Worm (Caenorhabditis elegans) whole organism, L4 larva: ENCODE measurements around the gene lipl-7.

ENCODE experiments used
- D1046.2 ChIP-seq: fragments of 200-800 bp; sonication (Bioruptor generic); IDR thresholded peaks from 2 replicates; pipeline ENCODE4 v1.3.6; 2022; ENCODE audit warnings: missing genetic modification characterization, missing compliant biosample characterization
- F37D6.2 ChIP-seq: sonication (generic microtip); optimal IDR thresholded peaks from 2 replicates; lab custom pipeline; 2016; ENCODE audit warnings: mild to moderate bottlenecking, missing genetic modification characterization, missing compliant biosample characterization
- R02D3.7 ChIP-seq: fragments of 150-350 bp; sonication (generic microtip); optimal IDR thresholded peaks from 3 replicates; lab custom pipeline; 2014; ENCODE audit warnings: missing biosample characterization, missing genetic modification characterization
- T20F7.1 ChIP-seq: fragments of 200-800 bp; sonication (Bioruptor generic); optimal IDR thresholded peaks from 2 replicates; lab custom pipeline; 2018; ENCODE audit warnings: mild to moderate bottlenecking, missing genetic modification characterization, missing compliant biosample characterization
- T26A8.4 ChIP-seq: fragments of 200-800 bp; sonication (Bioruptor generic); IDR thresholded peaks from 2 replicates; pipeline ENCODE4 v1.3.6; 2022; ENCODE audit warnings: missing genetic modification characterization, missing compliant biosample characterization
- Y5F2A.4 ChIP-seq: fragments of 200-800 bp; sonication (Bioruptor generic); optimal IDR thresholded peaks from 2 replicates; lab custom pipeline; 2018; ENCODE audit warnings: mild to moderate bottlenecking, missing genetic modification characterization, missing compliant biosample characterization
- Y75B8A.6 ChIP-seq: fragments of 200-800 bp; sonication (Bioruptor generic); IDR thresholded peaks from 2 replicates; pipeline ENCODE4 v1.3.6; 2022; ENCODE audit warnings: missing genetic modification reagents, missing genetic modification characterization, missing compliant biosample characterization
- aly-2 ChIP-seq: sonication (generic microtip); optimal IDR thresholded peaks from 2 replicates; lab custom pipeline; 2018; ENCODE audit warnings: missing biosample characterization, missing genetic modification characterization
- ceh-62 ChIP-seq: sonication (generic microtip); optimal IDR thresholded peaks from 2 replicates; lab custom pipeline; 2017; ENCODE audit warnings: missing biosample characterization, missing genetic modification characterization
- cey-2 ChIP-seq: sonication (generic microtip); optimal IDR thresholded peaks from 3 replicates; lab custom pipeline; 2017; ENCODE audit warnings: missing genetic modification characterization, mild to moderate bottlenecking, missing compliant biosample characterization, antibody characterized with exemption, borderline replicate concordance; ENCODE audit not compliant: insufficient read depth
- daf-16 ChIP-seq, 3 experiments: sonication (generic microtip); optimal IDR thresholded peaks; 2 replicates each; lab custom pipeline; 2016 to 2017; ENCODE audit warnings: missing genetic modification characterization in 3 of 3, missing genetic modification reagents in 3 of 3, mild to moderate bottlenecking in 2 of 3, missing compliant biosample characterization in 2 of 3, missing biosample characterization in 1 of 3, moderate library complexity in 1 of 3
- daf-8 ChIP-seq: fragments of 200-800 bp; sonication (Bioruptor generic); IDR thresholded peaks from 2 replicates; pipeline ENCODE4 v1.3.6; 2022; ENCODE audit warnings: missing genetic modification characterization, missing compliant biosample characterization
- duxl-1 ChIP-seq: sonication (generic microtip); optimal IDR thresholded peaks from 2 replicates; lab custom pipeline; 2016; ENCODE audit warnings: mild to moderate bottlenecking, missing genetic modification characterization, moderate library complexity, missing compliant biosample characterization; ENCODE audit not compliant: poor library complexity
- dve-1 ChIP-seq: sonication (generic microtip); optimal IDR thresholded peaks from 2 replicates; lab custom pipeline; 2017; ENCODE audit warnings: antibody characterized with exemption, mild to moderate bottlenecking, missing genetic modification characterization, missing compliant biosample characterization; ENCODE audit not compliant: insufficient read depth
- hif-1 ChIP-seq, 2 experiments: sonication (generic microtip); optimal IDR thresholded peaks; 2 replicates each; lab custom pipeline; 2016 to 2017; ENCODE audit warnings: missing compliant biosample characterization in 2 of 2, missing genetic modification characterization in 2 of 2, missing genetic modification reagents in 2 of 2, missing genotype in 2 of 2, mild to moderate bottlenecking in 1 of 2
- hlh-11 ChIP-seq: fragments of 200-800 bp; sonication (Bioruptor generic); optimal IDR thresholded peaks from 2 replicates; lab custom pipeline; 2018; ENCODE audit warnings: mild to moderate bottlenecking, missing genetic modification characterization, missing compliant biosample characterization
- lin-1 ChIP-seq: fragments of 200-800 bp; sonication (Bioruptor generic); IDR thresholded peaks from 2 replicates; pipeline ENCODE4 v1.3.6; 2022; ENCODE audit warnings: missing genetic modification reagents, missing genetic modification characterization, missing compliant biosample characterization
- lin-29 ChIP-seq: fragments of 200-800 bp; sonication (Bioruptor generic); IDR thresholded peaks from 2 replicates; pipeline ENCODE4 v1.3.6; 2022; ENCODE audit warnings: missing genetic modification reagents, missing genetic modification characterization, missing compliant biosample characterization
- lin-38 ChIP-seq: fragments of 200-800 bp; sonication (Bioruptor generic); IDR thresholded peaks from 2 replicates; pipeline ENCODE4 v1.3.6; 2022; ENCODE audit warnings: missing genetic modification reagents, missing genetic modification characterization, missing compliant biosample characterization
- lin-39 ChIP-seq: fragments of 150-350 bp; optimal IDR thresholded peaks from 2 replicates; lab custom pipeline; 2014; ENCODE audit warnings: missing biosample characterization, missing genetic modification reagents, missing genetic modification characterization
- lir-3 ChIP-seq: sonication (generic microtip); optimal IDR thresholded peaks from 2 replicates; lab custom pipeline; 2016; ENCODE audit warnings: mild to moderate bottlenecking, missing genetic modification characterization, missing compliant biosample characterization
- mxl-3 ChIP-seq: fragments of 200-800 bp; sonication (Bioruptor generic); optimal IDR thresholded peaks from 2 replicates; lab custom pipeline; 2018; ENCODE audit warnings: mild to moderate bottlenecking, missing genetic modification characterization, missing compliant biosample characterization
- nhr-10 ChIP-seq: fragments of 150-350 bp; optimal IDR thresholded peaks from 2 replicates; lab custom pipeline; 2014; ENCODE audit warnings: missing biosample characterization, missing genetic modification characterization
- nhr-28 ChIP-seq: fragments of 150-350 bp; optimal IDR thresholded peaks from 2 replicates; lab custom pipeline; 2014; ENCODE audit warnings: missing biosample characterization, missing genetic modification characterization
- nhr-6 ChIP-seq: fragments of 150-350 bp; optimal IDR thresholded peaks from 2 replicates; lab custom pipeline; 2014; ENCODE audit warnings: missing biosample characterization, missing genetic modification characterization
- pqm-1 ChIP-seq: sonication (generic microtip); optimal IDR thresholded peaks from 2 replicates; lab custom pipeline; 2017; ENCODE audit warnings: missing biosample characterization, missing genetic modification characterization
- saeg-2 ChIP-seq: fragments of 200-800 bp; sonication (Bioruptor generic); IDR thresholded peaks from 2 replicates; pipeline ENCODE4 v1.3.6; 2022; ENCODE audit warnings: missing genetic modification reagents, missing genetic modification characterization, missing compliant biosample characterization
- skn-1 ChIP-seq: fragments of 150-350 bp; optimal IDR thresholded peaks from 2 replicates; lab custom pipeline; 2014; ENCODE audit warnings: missing biosample characterization, missing genetic modification characterization
- spr-3 ChIP-seq: fragments of 200-800 bp; sonication (Bioruptor generic); optimal IDR thresholded peaks from 2 replicates; lab custom pipeline; 2018; ENCODE audit warnings: mild to moderate bottlenecking, missing genetic modification characterization, missing compliant biosample characterization
- unc-130 ChIP-seq: sonication (generic microtip); optimal IDR thresholded peaks from 2 replicates; lab custom pipeline; 2016; ENCODE audit warnings: missing genetic modification reagents, missing genetic modification characterization, missing compliant biosample characterization
- unc-39 ChIP-seq: sonication (generic microtip); optimal IDR thresholded peaks from 2 replicates; lab custom pipeline; 2017; ENCODE audit warnings: missing biosample characterization, missing genetic modification characterization
- zfp-3 ChIP-seq: fragments of 200-800 bp; sonication (Bioruptor generic); conservative IDR thresholded peaks from 2 replicates; pipeline ENCODE4 v1.3.6; 2022; ENCODE audit warnings: missing genetic modification reagents, missing genetic modification characterization, missing compliant biosample characterization
- ztf-7 ChIP-seq: fragments of 150-350 bp; optimal IDR thresholded peaks from 2 replicates; lab custom pipeline; 2014; ENCODE audit warnings: missing biosample characterization, missing genetic modification characterization

Gene lipl-7

DNA sequence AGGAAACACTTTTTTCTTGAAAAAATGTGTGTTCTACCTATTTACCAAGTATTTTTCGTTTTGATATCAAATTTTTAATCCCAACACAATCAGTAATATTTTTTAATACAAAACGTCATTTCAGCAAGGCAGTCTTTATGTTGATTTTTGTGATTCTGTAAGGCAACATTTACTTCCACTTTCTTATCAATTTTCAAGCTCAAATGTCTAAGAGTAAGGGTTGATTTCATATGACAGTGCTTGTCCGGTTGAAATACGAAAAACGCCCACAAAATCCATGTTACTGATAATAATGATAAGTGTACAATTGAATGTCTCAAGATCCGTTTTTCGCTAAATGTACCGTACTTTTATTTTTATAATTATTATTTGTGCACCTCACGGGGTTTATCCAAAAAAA, 5.5 kb downstream of the lipl-7 start (continued):
- no peak for TF ChIP-seq Y5F2A.4 (GFP tag; lab: Kevin White, UChicago)
- no peak for TF ChIP-seq duxl-1 (tag; lab: Kevin White, UChicago)

DNA sequence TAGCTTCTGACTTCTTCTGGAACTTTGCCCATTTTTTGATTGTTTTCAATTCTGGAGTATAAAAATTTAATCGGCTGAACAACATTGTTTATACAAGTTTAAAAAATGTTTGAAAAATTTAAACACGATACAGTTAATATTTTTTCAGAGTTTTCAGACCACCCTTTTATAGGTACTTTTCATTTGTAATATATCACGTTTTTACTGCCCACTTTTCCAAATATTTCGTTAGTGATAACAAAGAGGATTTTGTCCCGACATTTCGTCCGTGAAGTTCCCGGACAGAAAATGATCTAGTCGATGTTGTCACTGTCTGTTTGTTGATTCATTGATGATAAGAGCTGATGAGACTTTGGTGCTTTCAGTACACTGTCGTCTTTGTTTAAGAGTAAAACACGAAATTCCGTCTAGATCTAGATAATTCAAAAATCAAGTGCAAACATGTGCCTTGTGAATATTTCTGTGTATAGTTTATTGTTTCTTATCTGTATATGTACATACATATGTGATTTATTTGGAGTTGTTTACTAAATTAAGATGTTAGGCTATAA, 6.3 kb downstream of the lipl-7 start, which contains the start of gene ech-9:
TSS of gene ech-9 (minus strand) at position 51 of the 551 bp plus-strand sequence.
- TF ChIP-seq hlh-11 (peak; percentile 2), nhr-10 (no peak), pqm-1 (tag; lab: Kevin White, UChicago) (peak; percentile 30), nhr-6 (no peak), Y75B8A.6 (GFP tag; lab: Robert Waterston, UW) (0 out of 2 replicates have a peak, but pooled peaks have one; percentile 21), daf-16 (GFP tag; optimal IDR thresholded peaks at IDR 0.05; lab: Kevin White, UChicago) (no peak), daf-16 (tag; optimal IDR thresholded peaks at IDR 0.05; lab: Kevin White, UChicago) (peak; percentile 54), nhr-28 (tag; lab: Kevin White, UChicago) (peak; percentile 13), unc-130 (GFP tag; lab: Kevin White, UChicago) (no peak)

DNA sequence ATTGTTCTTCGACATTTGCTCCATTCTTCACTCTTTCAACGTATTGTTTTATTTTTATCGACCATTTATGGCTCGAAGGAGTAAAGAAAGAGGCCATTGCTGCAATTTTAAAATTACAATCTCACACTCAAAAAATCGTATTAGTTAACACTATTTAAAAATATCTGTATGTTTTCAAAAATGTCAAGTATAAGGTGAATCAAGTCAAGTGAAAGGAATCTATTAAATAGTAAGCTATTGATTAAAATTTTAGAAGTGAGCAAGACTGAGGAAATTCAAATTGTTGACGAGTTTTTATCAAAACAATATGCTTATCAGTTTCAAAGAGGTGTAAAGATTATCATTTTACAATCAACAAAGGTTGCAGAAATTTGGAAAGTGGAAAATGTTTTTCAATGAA, 9.2 kb downstream of the lipl-7 start, which contains the start of gene F01G10.4:
TSS of gene F01G10.4 (minus strand) at position 101 of the 400 bp plus-strand sequence.
- TF ChIP-seq F37D6.2 (tag; lab: Kevin White, UChicago) (no peak), cey-2 (tag; lab: Kevin White, UChicago) (no peak), daf-8 (GFP tag; lab: Robert Waterston, UW) (no peak), skn-1 (tag; lab: Kevin White, UChicago) (no peak), mxl-3 (no peak), R02D3.7 (tag; lab: Kevin White, UChicago) (no peak), D1046.2 (GFP tag; lab: Robert Waterston, UW) (no peak), ztf-7 (no peak), hif-1 (tag; optimal IDR thresholded peaks at IDR 0.05; lab: Kevin White, UChicago) (no peak), lin-29 (no peak), T20F7.1 (GFP tag; lab: Kevin White, UChicago) (no peak), unc-39 (tag; lab: Kevin White, UChicago) (no peak), dve-1 (tag; lab: Kevin White, UChicago) (no peak), spr-3 (GFP tag; lab: Kevin White, UChicago) (no peak), lin-39 (tag; lab: Kevin White, UChicago) (no peak)

DNA sequence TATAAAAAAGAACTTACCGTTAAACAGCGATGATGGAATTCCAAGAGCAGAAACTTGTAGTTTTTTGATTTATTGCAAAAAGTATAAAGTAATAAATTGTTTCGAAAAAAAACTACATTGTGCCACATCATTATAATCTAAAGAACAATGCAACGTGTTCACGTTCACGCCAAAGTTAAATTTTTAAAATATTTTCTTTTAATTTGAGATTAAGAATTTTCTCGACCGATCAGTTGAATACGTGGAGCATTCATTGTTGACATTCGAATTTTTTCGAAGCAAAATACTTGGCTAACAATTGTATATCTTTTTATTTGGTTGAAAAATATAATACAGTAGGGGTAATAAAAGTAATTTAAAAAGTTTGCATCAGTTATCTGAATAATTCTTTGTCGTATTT, 10.7 kb downstream of the lipl-7 start, which contains the start of gene F01G10.5:
TSS of gene F01G10.5 (minus strand) at position 101 of the 400 bp plus-strand sequence.
- TF ChIP-seq lir-3 (no peak), T20F7.1 (GFP tag; lab: Kevin White, UChicago) (no peak), zfp-3 (no peak), aly-2 (tag; lab: Kevin White, UChicago) (no peak), lin-38 (GFP tag; lab: Robert Waterston, UW) (no peak), ceh-62 (tag; lab: Kevin White, UChicago) (no peak), lin-1 (GFP tag; lab: Robert Waterston, UW) (no peak), lin-29 (no peak), saeg-2 (GFP tag; lab: Robert Waterston, UW) (no peak), cey-2 (tag; lab: Kevin White, UChicago) (no peak), T26A8.4 (GFP tag; lab: Robert Waterston, UW) (no peak)
- TF ChIP-seq, all 104 proteins: peak for 0
